Worm (Caenorhabditis elegans) whole organism, early embryonic: ENCODE results near the gene ubc-9.

Source experiments
- ceh-13 ChIP-seq: fragments of 200-800 bp; sonication (Bioruptor generic); optimal IDR thresholded peaks from 2 replicates; lab custom pipeline; 2018; ENCODE audit warnings: mild to moderate bottlenecking, missing genetic modification characterization, missing compliant biosample characterization
- flt-1 ChIP-seq: fragments of 200-800 bp; sonication (Bioruptor generic); IDR thresholded peaks from 2 replicates; pipeline ENCODE4 v1.3.6; 2022; ENCODE audit warnings: missing genetic modification characterization, missing compliant biosample characterization
- hmbx-1 ChIP-seq: sonication (generic microtip); optimal IDR thresholded peaks from 2 replicates; lab custom pipeline; 2016; ENCODE audit warnings: mild to moderate bottlenecking, missing genetic modification characterization, missing compliant biosample characterization
- pes-1 ChIP-seq: fragments of 200-800 bp; sonication (Bioruptor generic); IDR thresholded peaks from 2 replicates; pipeline ENCODE4 v1.3.6; 2022; ENCODE audit warnings: missing genetic modification reagents, missing genetic modification characterization, missing compliant biosample characterization

ce11 chrIV:4633393-4633792 is 17.5 kb upstream of the ubc-9 start, which contains the start of gene R105.1:
- TF ChIP-seq flt-1, result no peak
- no peak for TF ChIP-seq pes-1 (GFP tag; lab: Robert Waterston, UW)
- TF ChIP-seq hmbx-1 (tag; lab: Kevin White, UChicago), result no peak
- no peak for TF ChIP-seq ceh-13 (GFP tag; lab: Kevin White, UChicago)
